Worm (Caenorhabditis elegans): ENCODE measurements around the gene hmg-4.

The hmg-4 gene

DNA sequence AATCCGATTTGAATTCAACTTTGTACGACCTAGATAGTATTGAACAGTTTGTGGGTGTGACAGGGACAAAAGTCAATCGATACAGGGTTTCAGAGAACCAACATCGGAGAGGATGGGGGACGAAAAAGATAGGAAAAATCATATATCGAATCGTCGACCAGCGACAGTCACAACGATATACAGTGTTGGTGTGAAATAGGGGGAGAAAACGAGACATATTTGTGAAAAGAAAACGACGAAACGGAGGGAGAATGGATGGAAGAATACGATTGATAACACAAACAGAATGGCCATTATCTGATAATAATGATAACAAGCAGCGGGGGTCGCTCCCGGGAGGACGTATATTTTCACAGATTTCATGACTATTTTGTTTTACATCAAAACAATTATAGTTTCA lies 6.0 kb downstream of the hmg-4 start (continued):
- TF ChIP-seq Y5F2A.4 (GFP tag; optimal IDR thresholded peaks at IDR 0.05): no peak
- TF ChIP-seq nhr-77 (tag; optimal IDR thresholded peaks at IDR 0.05): no peak
- TF ChIP-seq rbr-2 (tag; optimal IDR thresholded peaks at IDR 0.05): no peak
- no peak for TF ChIP-seq ces-1 (GFP tag; optimal IDR thresholded peaks at IDR 0.05)
- TF ChIP-seq ceh-20 (GFP tag; IDR thresholded peaks at IDR 0.05): no peak
- TF ChIP-seq ceh-28 (tag; optimal IDR thresholded peaks at IDR 0.05): no peak
- peak; percentile 26 for TF ChIP-seq ztf-7 (tag; optimal IDR thresholded peaks at IDR 0.05)
- no peak for TF ChIP-seq mdt-29 (GFP tag; IDR thresholded peaks at IDR 0.05)
- TF ChIP-seq F44E2.7 (GFP tag; IDR thresholded peaks at IDR 0.05): no peak
- peak; percentile 22; the same call in 1 of the 2 replicates for TF ChIP-seq php-3 (GFP tag; IDR thresholded peaks at IDR 0.05)
- TF ChIP-seq nhr-42 (GFP tag; IDR thresholded peaks at IDR 0.05): no peak
- TF ChIP-seq mes-2 (tag; optimal IDR thresholded peaks at IDR 0.05; ENCODE audit: poor library complexity, severe bottlenecking): peak; percentile 27
- no peak for TF ChIP-seq D1046.2 (GFP tag; IDR thresholded peaks at IDR 0.05)
- no peak for TF ChIP-seq Y48G9A.11 (GFP tag; IDR thresholded peaks at IDR 0.05)
- TF ChIP-seq Y105C5A.15 (GFP tag; IDR thresholded peaks at IDR 0.05): no peak
- TF ChIP-seq nhr-76 (tag; optimal IDR thresholded peaks at IDR 0.05): no peak
- no peak for TF ChIP-seq lin-29 (GFP tag; IDR thresholded peaks at IDR 0.05)
- TF ChIP-seq fkh-10 (GFP tag; optimal IDR thresholded peaks at IDR 0.05): no peak
- no peak for TF ChIP-seq attf-4 (tag; optimal IDR thresholded peaks at IDR 0.05)
- no peak for TF ChIP-seq nhr-10 (tag; optimal IDR thresholded peaks at IDR 0.05)
- peak; percentile 35 for TF ChIP-seq dve-1 (tag; optimal IDR thresholded peaks at IDR 0.05; ENCODE audit: insufficient read depth)
- peak; percentile 12 for TF ChIP-seq mep-1 (tag; optimal IDR thresholded peaks at IDR 0.05)
- no peak for TF ChIP-seq lin-38 (GFP tag; IDR thresholded peaks at IDR 0.05)
- no peak for TF ChIP-seq nhr-11 (tag; optimal IDR thresholded peaks at IDR 0.05)

DNA sequence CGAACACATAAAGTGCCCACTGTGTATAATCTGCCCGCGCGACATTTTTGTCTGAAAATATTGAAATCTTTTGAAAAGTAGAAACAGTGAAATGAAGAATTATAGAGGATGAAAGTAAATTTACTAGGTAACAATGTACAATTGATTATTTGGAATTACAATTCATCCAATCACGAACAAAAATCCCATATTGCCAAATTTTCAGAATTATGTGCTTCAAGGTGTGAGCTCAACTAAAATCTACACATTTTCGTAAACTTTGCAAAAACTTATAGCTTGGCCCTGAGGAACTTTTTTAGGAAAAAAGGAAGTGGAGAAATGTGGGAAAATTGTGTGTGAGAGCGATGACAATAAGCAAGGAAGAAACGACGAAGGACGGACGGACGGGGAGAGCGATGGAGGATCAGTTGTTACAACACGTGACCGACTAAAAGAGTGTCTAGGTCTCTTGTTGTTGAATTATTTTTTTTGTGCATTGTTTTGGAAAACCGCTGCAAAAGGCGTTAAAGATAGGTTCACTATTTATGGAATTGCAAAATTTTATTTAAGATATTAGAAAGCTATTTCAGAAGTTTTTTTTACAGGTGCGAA lies 6.6 kb downstream of the hmg-4 start, which contains the start of gene mml-1:
mml-1 (minus strand) TSS at position 51 of the 591 bp plus-strand sequence.
- TF ChIP-seq lin-38 (GFP tag; IDR thresholded peaks at IDR 0.05) (0 out of 2 replicates have a peak, but pooled peaks have one; percentile 11), unc-62 (GFP tag; optimal IDR thresholded peaks at IDR 0.05 in 1 of 2) (peak in 1 of 2 experiments; percentile 24), unc-62 (tag; optimal IDR thresholded peaks at IDR 0.05) (no peak), dpl-1 (GFP tag; optimal IDR thresholded peaks at IDR 0.05) (no peak), spr-3 (GFP tag; optimal IDR thresholded peaks at IDR 0.05) (no peak), arid-1 (GFP tag; conservative IDR thresholded peaks at IDR 0.05) (no peak), fkh-10 (GFP tag; optimal IDR thresholded peaks at IDR 0.05) (no peak), egl-27 (tag; optimal IDR thresholded peaks at IDR 0.05) (no peak), aly-2 (tag; optimal IDR thresholded peaks at IDR 0.05) (no peak), nhr-41 (GFP tag; IDR thresholded peaks at IDR 0.05) (no peak), hlh-30 (tag; optimal IDR thresholded peaks at IDR 0.05; ENCODE audit: insufficient read depth) (peak; percentile 87), Y105C5A.15 (GFP tag; IDR thresholded peaks at IDR 0.05) (no peak), hlh-11 (tag; optimal IDR thresholded peaks at IDR 0.05) (peak; percentile 37), zip-11 (GFP tag; IDR thresholded peaks at IDR 0.05) (no peak), nhr-77 (tag; optimal IDR thresholded peaks at IDR 0.05) (no peak), T26A8.4 (GFP tag; IDR thresholded peaks at IDR 0.05) (peak; percentile 20; the same call in 1 of the 2 replicates), ztf-7 (tag; optimal IDR thresholded peaks at IDR 0.05) (no peak), daf-16 (GFP tag; optimal IDR thresholded peaks at IDR 0.05) (no peak), daf-16 (tag; optimal IDR thresholded peaks at IDR 0.05) (peak; percentile 3), lsy-2 (tag; optimal IDR thresholded peaks at IDR 0.05) (peak in 1 of 2 experiments; percentile 15), F10B5.3 (tag; optimal IDR thresholded peaks at IDR 0.05) (no peak), dve-1 (tag; optimal IDR thresholded peaks at IDR 0.05; ENCODE audit: insufficient read depth) (no peak), zfp-2 (tag; optimal IDR thresholded peaks at IDR 0.05) (no peak), ceh-44 (GFP tag; IDR thresholded peaks at IDR 0.05) (no peak), nhr-28 (tag; optimal IDR thresholded peaks at IDR 0.05) (no peak), unc-130 (GFP tag; optimal IDR thresholded peaks at IDR 0.05) (no peak), mep-1 (tag; optimal IDR thresholded peaks at IDR 0.05) (peak; percentile 9), dmd-6 (GFP tag; IDR thresholded peaks at IDR 0.05) (peak; percentile 12; the same call in 1 of the 2 replicates), tra-1 (GFP tag; IDR thresholded peaks at IDR 0.05) (no peak), R02D3.7 (tag; optimal IDR thresholded peaks at IDR 0.05) (no peak), lin-39 (tag; optimal IDR thresholded peaks at IDR 0.05) (no peak), F44E2.7 (GFP tag; IDR thresholded peaks at IDR 0.05) (no peak), zfp-3 (GFP tag; conservative IDR thresholded peaks at IDR 0.05) (0 out of 2 replicates have a peak, but pooled peaks have one; percentile 11), unc-39 (tag; optimal IDR thresholded peaks at IDR 0.05) (no peak)

Measured in whole organism, L4 larva.